Worm (Caenorhabditis elegans) whole organism, late embryonic: ENCODE results near the gene R02F11.10.

Experiments
- F13H6.1 ChIP-seq: sonication (generic microtip); optimal IDR thresholded peaks from 2 replicates; lab custom pipeline; 2016; ENCODE audit warnings: missing genetic modification characterization, missing compliant biosample characterization
- ceh-14 ChIP-seq: sonication (generic microtip); optimal IDR thresholded peaks from 2 replicates; lab custom pipeline; 2016; ENCODE audit warnings: missing genotype, missing genetic modification characterization, missing compliant biosample characterization
- ceh-22 ChIP-seq: sonication (generic microtip); optimal IDR thresholded peaks from 2 replicates; lab custom pipeline; 2017; ENCODE audit warnings: missing biosample characterization, missing genetic modification characterization
- ceh-31 ChIP-seq: sonication (generic microtip); optimal IDR thresholded peaks from 2 replicates; lab custom pipeline; 2016; ENCODE audit warnings: missing genetic modification characterization, missing compliant biosample characterization
- ets-4 ChIP-seq: sonication (generic microtip); optimal IDR thresholded peaks from 2 replicates; lab custom pipeline; 2016; ENCODE audit warnings: missing genetic modification characterization, missing compliant biosample characterization
- hlh-15 ChIP-seq: sonication (generic microtip); optimal IDR thresholded peaks from 2 replicates; lab custom pipeline; 2016; ENCODE audit warnings: missing genetic modification characterization, missing compliant biosample characterization
- nfya-1 ChIP-seq: sonication (generic microtip); optimal IDR thresholded peaks from 2 replicates; lab custom pipeline; 2017; ENCODE audit warnings: missing genetic modification characterization, mild to moderate bottlenecking, missing compliant biosample characterization, antibody characterized with exemption, moderate library complexity
- pax-1 ChIP-seq: fragments of 150-350 bp; optimal IDR thresholded peaks from 2 replicates; lab custom pipeline; 2014; ENCODE audit warnings: missing biosample characterization, missing genetic modification characterization
- pqm-1 ChIP-seq: sonication (generic microtip); optimal IDR thresholded peaks from 2 replicates; lab custom pipeline; 2016; ENCODE audit warnings: missing genetic modification characterization, missing compliant biosample characterization
- ref-2 ChIP-seq: sonication (generic microtip); optimal IDR thresholded peaks from 2 replicates; lab custom pipeline; 2016; ENCODE audit warnings: missing genetic modification characterization, missing compliant biosample characterization
- sdc-2 ChIP-seq: sonication (generic microtip); optimal IDR thresholded peaks from 2 replicates; lab custom pipeline; 2016; ENCODE audit warnings: missing genotype, missing genetic modification characterization, missing compliant biosample characterization

DNA sequence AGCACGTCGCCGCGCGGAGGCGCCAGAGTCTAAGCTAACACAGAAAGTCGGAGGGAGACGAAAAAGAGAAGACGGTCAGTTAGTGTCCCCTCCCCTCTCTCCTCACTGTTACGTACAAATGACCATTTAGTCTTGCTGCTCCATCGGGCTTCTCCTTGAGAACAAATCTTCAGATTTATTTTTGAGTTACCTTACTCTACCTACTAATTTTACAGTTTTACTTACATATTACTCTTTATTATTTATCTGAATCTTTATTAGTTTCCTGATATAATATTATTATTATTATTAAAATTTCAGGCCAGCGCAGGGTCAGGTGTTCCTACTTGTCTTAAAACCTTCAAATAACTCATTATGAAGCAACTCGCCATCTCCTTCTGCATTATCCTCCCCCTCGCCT lies 11.9 kb downstream of the R02F11.10 start, which contains the start of gene R02F11.1:
- TF ChIP-seq pqm-1 (tag; lab: Kevin White, UChicago) (no peak), F13H6.1 (tag; lab: Kevin White, UChicago) (no peak), sdc-2 (tag; lab: Kevin White, UChicago) (no peak), pax-1 (tag; lab: Kevin White, UChicago) (no peak), ref-2 (no peak), hlh-15 (tag; lab: Kevin White, UChicago) (no peak), nfya-1 (tag; lab: Kevin White, UChicago) (no peak), ceh-14 (tag; lab: Kevin White, UChicago) (no peak), ceh-31 (no peak), ets-4 (no peak), ceh-22 (tag; lab: Kevin White, UChicago) (no peak)
